Worm (Caenorhabditis elegans): ENCODE data around the gene F59B10.6.

The F59B10.6 gene

ce11 chrII:10524374-10524773 lies at the start of gene F59B10.6:
Gene F59B10.6, minus strand, starts transcription at chrII:10524474.
- TF ChIP-seq nhr-11 (tag; optimal IDR thresholded peaks at IDR 0.05) (no peak), saeg-2 (GFP tag; IDR thresholded peaks at IDR 0.05) (no peak), F10B5.3 (tag; optimal IDR thresholded peaks at IDR 0.05) (no peak), sdz-12 (GFP tag; optimal IDR thresholded peaks at IDR 0.05) (no peak), zfp-3 (GFP tag; conservative IDR thresholded peaks at IDR 0.05) (no peak), T20F7.1 (GFP tag; optimal IDR thresholded peaks at IDR 0.05) (no peak), ceh-28 (tag; optimal IDR thresholded peaks at IDR 0.05) (no peak)

- TF ChIP-seq lir-3 (tag; optimal IDR thresholded peaks at IDR 0.05) (no peak), zip-2 (tag; optimal IDR thresholded peaks at IDR 0.05) (no peak), duxl-1 (tag; optimal IDR thresholded peaks at IDR 0.05; ENCODE audit: poor library complexity) (no peak)
Observed at ce11 chrII:10571967-10572366, 47.7 kb upstream of the F59B10.6 start, which contains the start of gene C06A1.3. Gene C06A1.3, plus strand, starts transcription at chrII:10572267.

DNA sequence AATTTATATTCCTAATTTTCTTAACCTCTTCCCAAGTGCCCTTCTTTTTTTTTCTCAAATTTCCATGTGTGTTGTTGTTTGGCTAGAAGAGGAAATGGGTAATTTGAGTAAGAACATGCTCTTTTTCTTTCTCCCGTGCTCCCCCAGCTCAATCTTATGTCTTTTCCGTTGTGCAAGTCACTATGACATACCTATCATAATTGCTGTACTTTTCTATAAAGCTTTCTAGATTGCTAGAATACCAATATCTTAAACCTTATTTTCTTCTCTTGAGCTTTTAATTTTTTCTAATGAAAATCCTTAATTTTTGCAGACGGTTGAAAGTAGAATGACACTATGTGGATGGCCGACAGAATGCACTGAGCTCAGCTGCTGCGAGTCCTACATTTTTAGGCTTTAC lies 46.0 kb upstream of the F59B10.6 start, which contains the start of gene txt-13:
Gene txt-13 (plus strand): TSS at position 301 of the 400 bp plus-strand sequence.
- TF ChIP-seq fkh-10 (GFP tag; optimal IDR thresholded peaks at IDR 0.05), result no peak
- TF ChIP-seq zfp-3 (GFP tag; conservative IDR thresholded peaks at IDR 0.05), result no peak
- no peak for TF ChIP-seq zip-2 (tag; optimal IDR thresholded peaks at IDR 0.05)

DNA sequence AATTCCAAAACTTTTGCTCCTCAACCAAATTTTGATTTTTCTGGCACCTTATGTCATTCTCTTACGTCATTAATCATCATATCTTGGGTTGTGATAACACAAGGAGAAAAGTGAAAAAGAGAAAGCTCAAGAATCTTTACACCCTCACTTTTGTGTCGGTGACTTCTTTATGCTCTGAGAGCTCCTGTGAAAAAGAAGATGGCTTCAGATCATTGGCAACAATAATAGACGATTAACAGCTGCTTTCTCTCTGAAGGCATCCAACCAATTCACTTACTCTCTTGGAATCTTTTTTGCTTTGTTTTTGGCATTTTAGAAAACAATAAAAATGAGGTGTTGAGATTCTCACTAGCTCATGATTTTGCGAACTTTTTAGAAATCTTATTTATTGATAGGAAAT lies 45.2 kb upstream of the F59B10.6 start:
- TF ChIP-seq zip-2 (tag; optimal IDR thresholded peaks at IDR 0.05) (no peak), dmd-9 (GFP tag; IDR thresholded peaks at IDR 0.05) (no peak), T26A8.4 (GFP tag; IDR thresholded peaks at IDR 0.05) (no peak), mdl-1 (tag; optimal IDR thresholded peaks at IDR 0.05) (no peak), R02D3.7 (tag; optimal IDR thresholded peaks at IDR 0.05) (no peak), nhr-111 (GFP tag; optimal IDR thresholded peaks at IDR 0.05) (no peak), dmd-8 (GFP tag; IDR thresholded peaks at IDR 0.05) (no peak), ceh-28 (tag; optimal IDR thresholded peaks at IDR 0.05) (no peak), daf-16 (GFP tag; optimal IDR thresholded peaks at IDR 0.05) (peak in 1 of 2 experiments; percentile 54), daf-16 (tag; optimal IDR thresholded peaks at IDR 0.05) (no peak), nhr-11 (tag; optimal IDR thresholded peaks at IDR 0.05) (peak; percentile 75), zag-1 (tag; optimal IDR thresholded peaks at IDR 0.05) (no peak), saeg-2 (GFP tag; IDR thresholded peaks at IDR 0.05) (no peak)

- TF ChIP-seq php-3 (GFP tag; IDR thresholded peaks at IDR 0.05) (no peak), nhr-76 (tag; optimal IDR thresholded peaks at IDR 0.05) (no peak), pqm-1 (tag; optimal IDR thresholded peaks at IDR 0.05) (no peak), T26A8.4 (GFP tag; IDR thresholded peaks at IDR 0.05) (no peak), vab-7 (GFP tag; IDR thresholded peaks at IDR 0.05) (no peak), attf-4 (tag; optimal IDR thresholded peaks at IDR 0.05) (no peak), snpc-4 (tag; optimal IDR thresholded peaks at IDR 0.05) (no peak), madf-5 (GFP tag; IDR thresholded peaks at IDR 0.05) (no peak), ceh-20 (GFP tag; IDR thresholded peaks at IDR 0.05) (no peak), set-16 (GFP tag; IDR thresholded peaks at IDR 0.05) (peak; percentile 53; the same call in 1 of the 2 replicates), aha-1 (tag) (peak; percentile 77), ztf-11 (tag; optimal IDR thresholded peaks at IDR 0.05) (no peak), F10B5.3 (tag; optimal IDR thresholded peaks at IDR 0.05) (no peak)
Observed at ce11 chrII:10566458-10566857, 42.2 kb upstream of the F59B10.6 start.

ce11 chrII:10564578-10564977 lies 40.3 kb upstream of the F59B10.6 start, which contains the start of the genes C06A1.6 and C06A1.7:
Gene C06A1.6, minus strand, starts transcription at chrII:10564678.
Gene C06A1.7, plus strand, starts transcription at chrII:10564891.
- TF ChIP-seq zip-2 (tag; optimal IDR thresholded peaks at IDR 0.05) (no peak), ama-1 (optimal IDR thresholded peaks at IDR 0.05) (no peak), madf-5 (GFP tag; IDR thresholded peaks at IDR 0.05) (no peak), arid-1 (GFP tag; conservative IDR thresholded peaks at IDR 0.05) (no peak), attf-4 (tag; optimal IDR thresholded peaks at IDR 0.05) (no peak)

Measured in whole organism, L4 larva.